Worm (Caenorhabditis elegans) whole organism, late embryonic: ENCODE data around the gene nhr-186.

Experiments used
- F13H6.1 ChIP-seq: sonication (generic microtip); optimal IDR thresholded peaks from 2 replicates; lab custom pipeline; 2016; ENCODE audit warnings: missing genetic modification characterization, missing compliant biosample characterization
- K02D7.2 ChIP-seq: sonication (generic microtip); optimal IDR thresholded peaks from 2 replicates; lab custom pipeline; 2017; ENCODE audit warnings: mild to moderate bottlenecking, missing genetic modification characterization, missing compliant biosample characterization
- K09A11.1 ChIP-seq: sonication (generic microtip); optimal IDR thresholded peaks from 2 replicates; lab custom pipeline; 2017; ENCODE audit warnings: antibody characterized with exemption, mild to moderate bottlenecking, missing genetic modification characterization, missing compliant biosample characterization; ENCODE audit not compliant: insufficient read depth
- T23F11.4 ChIP-seq: fragments of 200-800 bp; sonication (Bioruptor generic); optimal IDR thresholded peaks from 2 replicates; lab custom pipeline; 2018; ENCODE audit warnings: mild to moderate bottlenecking, missing genetic modification characterization, missing compliant biosample characterization
- ahr-1 ChIP-seq: sonication (generic microtip); optimal IDR thresholded peaks from 2 replicates; lab custom pipeline; 2016; ENCODE audit warnings: missing genetic modification characterization, missing compliant biosample characterization
- ama-1 ChIP-seq: fragments of 150-350 bp; optimal IDR thresholded peaks from 2 replicates; lab custom pipeline; 2014
- ceh-19 ChIP-seq: fragments of 200-800 bp; sonication (Bioruptor generic); optimal IDR thresholded peaks from 2 replicates; lab custom pipeline; 2018; ENCODE audit warnings: mild to moderate bottlenecking, missing genetic modification characterization, missing compliant biosample characterization
- ceh-2 ChIP-seq: sonication (generic microtip); optimal IDR thresholded peaks from 2 replicates; lab custom pipeline; 2016; ENCODE audit warnings: missing genotype, missing genetic modification characterization, missing compliant biosample characterization
- ceh-22 ChIP-seq: sonication (generic microtip); optimal IDR thresholded peaks from 2 replicates; lab custom pipeline; 2017; ENCODE audit warnings: missing biosample characterization, missing genetic modification characterization
- ceh-30 ChIP-seq: fragments of 150-350 bp; optimal IDR thresholded peaks from 2 replicates; lab custom pipeline; 2014; ENCODE audit warnings: missing biosample characterization, missing genetic modification characterization
- ceh-31 ChIP-seq: sonication (generic microtip); optimal IDR thresholded peaks from 2 replicates; lab custom pipeline; 2016; ENCODE audit warnings: missing genetic modification characterization, missing compliant biosample characterization
- ceh-34 ChIP-seq: sonication (generic microtip); optimal IDR thresholded peaks from 2 replicates; lab custom pipeline; 2016; ENCODE audit warnings: mild to moderate bottlenecking, missing genetic modification characterization, missing compliant biosample characterization
- ceh-6 ChIP-seq: fragments of 200-800 bp; sonication (Bioruptor generic); optimal IDR thresholded peaks from 2 replicates; lab custom pipeline; 2018; ENCODE audit warnings: mild to moderate bottlenecking, missing genetic modification characterization, missing compliant biosample characterization
- ceh-9 ChIP-seq: sonication (generic microtip); optimal IDR thresholded peaks from 2 replicates; lab custom pipeline; 2016; ENCODE audit warnings: mild to moderate bottlenecking, missing genetic modification characterization, inconsistent platforms, missing compliant biosample characterization
- dmd-4 ChIP-seq: sonication (generic microtip); optimal IDR thresholded peaks from 2 replicates; lab custom pipeline; 2016; ENCODE audit warnings: borderline replicate concordance, missing genetic modification characterization, missing compliant biosample characterization
- dve-1 ChIP-seq: sonication (generic microtip); optimal IDR thresholded peaks from 2 replicates; lab custom pipeline; 2017; ENCODE audit warnings: antibody characterized with exemption, mild to moderate bottlenecking, missing genetic modification characterization, missing compliant biosample characterization
- elt-2 ChIP-seq: sonication (generic microtip); optimal IDR thresholded peaks from 2 replicates; lab custom pipeline; 2016; ENCODE audit warnings: missing genetic modification reagents, missing genetic modification characterization, missing compliant biosample characterization
- ets-4 ChIP-seq: sonication (generic microtip); optimal IDR thresholded peaks from 2 replicates; lab custom pipeline; 2016; ENCODE audit warnings: missing genetic modification characterization, missing compliant biosample characterization
- eyg-1 ChIP-seq: sonication (generic microtip); optimal IDR thresholded peaks from 2 replicates; lab custom pipeline; 2016; ENCODE audit warnings: missing genotype, missing genetic modification characterization, missing compliant biosample characterization
- fkh-10 ChIP-seq: fragments of 150-350 bp; optimal IDR thresholded peaks from 2 replicates; lab custom pipeline; 2014; ENCODE audit warnings: missing biosample characterization, missing genetic modification reagents, missing genetic modification characterization
- fkh-6 ChIP-seq: sonication (generic microtip); optimal IDR thresholded peaks from 2 replicates; lab custom pipeline; 2016; ENCODE audit warnings: missing genetic modification characterization, missing compliant biosample characterization
- hlh-15 ChIP-seq: sonication (generic microtip); optimal IDR thresholded peaks from 2 replicates; lab custom pipeline; 2016; ENCODE audit warnings: missing genetic modification characterization, missing compliant biosample characterization
- hlh-8 ChIP-seq: sonication (generic microtip); optimal IDR thresholded peaks from 2 replicates; lab custom pipeline; 2016; ENCODE audit warnings: missing genotype, missing genetic modification characterization, missing compliant biosample characterization
- lim-6 ChIP-seq: sonication (generic microtip); optimal IDR thresholded peaks from 2 replicates; lab custom pipeline; 2016; ENCODE audit warnings: missing genetic modification characterization, missing compliant biosample characterization
- mec-3 ChIP-seq: sonication (generic microtip); optimal IDR thresholded peaks from 2 replicates; lab custom pipeline; 2016; ENCODE audit warnings: borderline replicate concordance, missing genetic modification characterization, missing compliant biosample characterization
- nfya-1 ChIP-seq: sonication (generic microtip); optimal IDR thresholded peaks from 2 replicates; lab custom pipeline; 2017; ENCODE audit warnings: missing genetic modification characterization, mild to moderate bottlenecking, missing compliant biosample characterization, antibody characterized with exemption, moderate library complexity
- nhr-11 ChIP-seq: fragments of 150-350 bp; optimal IDR thresholded peaks from 2 replicates; lab custom pipeline; 2014; ENCODE audit warnings: missing biosample characterization, missing genetic modification characterization
- nhr-232 ChIP-seq: sonication (generic microtip); optimal IDR thresholded peaks from 2 replicates; lab custom pipeline; 2016; ENCODE audit warnings: missing genetic modification characterization, missing compliant biosample characterization
- pag-3 ChIP-seq: sonication (generic microtip); optimal IDR thresholded peaks from 2 replicates; lab custom pipeline; 2016; ENCODE audit warnings: missing compliant biosample characterization, missing genetic modification characterization, borderline replicate concordance
- pat-9 ChIP-seq: fragments of 200-800 bp; sonication (Bioruptor generic); optimal IDR thresholded peaks from 2 replicates; lab custom pipeline; 2018; ENCODE audit warnings: mild to moderate bottlenecking, missing genetic modification characterization, moderate library complexity, missing compliant biosample characterization
- pax-1 ChIP-seq: fragments of 150-350 bp; optimal IDR thresholded peaks from 2 replicates; lab custom pipeline; 2014; ENCODE audit warnings: missing biosample characterization, missing genetic modification characterization
- pha-2 ChIP-seq: sonication (generic microtip); optimal IDR thresholded peaks from 2 replicates; lab custom pipeline; 2017; ENCODE audit warnings: mild to moderate bottlenecking, missing genetic modification characterization, missing compliant biosample characterization
- pha-4 ChIP-seq: fragments of 150-350 bp; optimal IDR thresholded peaks from 2 replicates; lab custom pipeline; 2018; ENCODE audit warnings: missing biosample characterization, missing genetic modification reagents, missing genetic modification characterization
- pros-1 ChIP-seq: fragments of 150-350 bp; optimal IDR thresholded peaks from 2 replicates; lab custom pipeline; 2014; ENCODE audit warnings: missing biosample characterization, missing genetic modification reagents, missing genetic modification characterization
- ref-2 ChIP-seq: sonication (generic microtip); optimal IDR thresholded peaks from 2 replicates; lab custom pipeline; 2016; ENCODE audit warnings: missing genetic modification characterization, missing compliant biosample characterization
- rnt-1 ChIP-seq: sonication (generic microtip); optimal IDR thresholded peaks from 2 replicates; lab custom pipeline; 2016; ENCODE audit warnings: missing genetic modification characterization, missing compliant biosample characterization
- sdc-2 ChIP-seq: sonication (generic microtip); optimal IDR thresholded peaks from 2 replicates; lab custom pipeline; 2016; ENCODE audit warnings: missing genotype, missing genetic modification characterization, missing compliant biosample characterization
- sox-4 ChIP-seq: sonication (generic microtip); optimal IDR thresholded peaks from 2 replicates; lab custom pipeline; 2017; ENCODE audit warnings: mild to moderate bottlenecking, missing genetic modification characterization, inconsistent platforms, missing compliant biosample characterization
- syd-9 ChIP-seq: sonication (generic microtip); optimal IDR thresholded peaks from 2 replicates; lab custom pipeline; 2016; ENCODE audit warnings: mild to moderate bottlenecking, missing genetic modification characterization, moderate library complexity, missing compliant biosample characterization
- tbx-2 ChIP-seq: sonication (generic microtip); optimal IDR thresholded peaks from 2 replicates; lab custom pipeline; 2016; ENCODE audit warnings: missing genetic modification characterization, missing compliant biosample characterization
- ttx-3 ChIP-seq: sonication (generic microtip); optimal IDR thresholded peaks from 2 replicates; lab custom pipeline; 2016; ENCODE audit warnings: missing genetic modification reagents, missing genetic modification characterization, missing compliant biosample characterization
- unc-42 ChIP-seq: sonication (generic microtip); optimal IDR thresholded peaks from 2 replicates; lab custom pipeline; 2016; ENCODE audit warnings: missing genotype, missing genetic modification characterization, missing compliant biosample characterization
- unc-86 ChIP-seq: sonication (generic microtip); optimal IDR thresholded peaks from 2 replicates; lab custom pipeline; 2016; ENCODE audit warnings: missing genetic modification characterization, missing compliant biosample characterization
- zip-5 ChIP-seq: sonication (generic microtip); optimal IDR thresholded peaks from 2 replicates; lab custom pipeline; 2016; ENCODE audit warnings: missing genetic modification characterization, missing compliant biosample characterization
- ztf-16 ChIP-seq: sonication (generic microtip); optimal IDR thresholded peaks from 2 replicates; lab custom pipeline; 2017; ENCODE audit warnings: missing genetic modification characterization, missing compliant biosample characterization

nhr-186 gene

ce11 chrV:3868905-3869304 lies 14.2 kb upstream of the nhr-186 start, which contains the start of gene nhr-157:
nhr-157 (minus strand) TSS chrV:3869005.
- TF ChIP-seq lim-6 (tag; lab: Kevin White, UChicago) (no peak), ceh-9 (tag; lab: Kevin White, UChicago) (no peak), dve-1 (tag; lab: Kevin White, UChicago) (no peak), ceh-22 (tag; lab: Kevin White, UChicago) (no peak), ceh-2 (no peak), sox-4 (no peak), dmd-4 (tag; lab: Kevin White, UChicago) (no peak), nhr-11 (tag; lab: Kevin White, UChicago) (no peak), pax-1 (tag; lab: Kevin White, UChicago) (no peak), nfya-1 (tag; lab: Kevin White, UChicago) (no peak), ztf-16 (no peak), K02D7.2 (no peak), sdc-2 (no peak), ceh-19 (GFP tag; lab: Kevin White, UChicago) (no peak), ama-1 (lab: Kevin White, UChicago) (no peak), syd-9 (tag; lab: Kevin White, UChicago) (no peak), ceh-34 (tag; lab: Kevin White, UChicago) (no peak), ceh-30 (tag; lab: Kevin White, UChicago) (no peak), pha-4 (tag; lab: Kevin White, UChicago) (no peak)

ce11 chrV:3865273-3865672 lies 10.5 kb upstream of the nhr-186 start:
- TF ChIP-seq sox-4 (no peak), elt-2 (tag; lab: Kevin White, UChicago) (no peak), eyg-1 (no peak), ceh-6 (GFP tag; lab: Kevin White, UChicago) (no peak), ceh-2 (no peak)

ce11 chrV:3862851-3863250 lies 8.1 kb upstream of the nhr-186 start, which contains the start of gene nhr-187:
nhr-187 (minus strand) TSS chrV:3862951.
- TF ChIP-seq ceh-6 (GFP tag; lab: Kevin White, UChicago): no peak
- no peak for TF ChIP-seq ttx-3
- TF ChIP-seq tbx-2: no peak
- TF ChIP-seq unc-86 (tag; lab: Kevin White, UChicago): no peak
- TF ChIP-seq hlh-15 (tag; lab: Kevin White, UChicago): no peak
- no peak for TF ChIP-seq pat-9
- no peak for TF ChIP-seq pag-3 (tag; lab: Kevin White, UChicago)
- no peak for TF ChIP-seq ahr-1 (tag; lab: Kevin White, UChicago)
- TF ChIP-seq eyg-1: no peak
- TF ChIP-seq elt-2 (tag; lab: Kevin White, UChicago): no peak
- no peak for TF ChIP-seq pax-1 (tag; lab: Kevin White, UChicago)
- TF ChIP-seq lim-6 (tag; lab: Kevin White, UChicago): no peak
- no peak for TF ChIP-seq nhr-232
- no peak for TF ChIP-seq ceh-19 (GFP tag; lab: Kevin White, UChicago)
- no peak for TF ChIP-seq ets-4 (tag; lab: Kevin White, UChicago)
- TF ChIP-seq zip-5 (tag; lab: Kevin White, UChicago): no peak
- TF ChIP-seq ceh-31 (tag; lab: Kevin White, UChicago): no peak
- TF ChIP-seq F13H6.1 (tag; lab: Kevin White, UChicago): no peak
- TF ChIP-seq unc-42 (tag; lab: Kevin White, UChicago): no peak

ce11 chrV:3860123-3860522 lies 5.4 kb upstream of the nhr-186 start, which contains the start of gene nhr-189:
nhr-189 (minus strand) TSS chrV:3860243.
- TF ChIP-seq rnt-1 (tag; lab: Kevin White, UChicago) (no peak), ceh-6 (GFP tag; lab: Kevin White, UChicago) (no peak), mec-3 (tag; lab: Kevin White, UChicago) (no peak), hlh-8 (tag; lab: Kevin White, UChicago) (no peak), F13H6.1 (tag; lab: Kevin White, UChicago) (no peak), K09A11.1 (tag; lab: Kevin White, UChicago) (no peak), ets-4 (tag; lab: Kevin White, UChicago) (no peak), ztf-16 (no peak), T23F11.4 (no peak), ama-1 (lab: Kevin White, UChicago) (no peak), eyg-1 (no peak), fkh-6 (tag; lab: Kevin White, UChicago) (no peak), pha-2 (no peak), pros-1 (tag; lab: Kevin White, UChicago) (no peak), ahr-1 (tag; lab: Kevin White, UChicago) (no peak), fkh-10 (no peak), ref-2 (tag; lab: Kevin White, UChicago) (no peak)
